Fruit fly (Drosophila melanogaster) whole organism, pupa: ENCODE measurements around the gene Klc.
A peak's percentile ranks its signal among the peaks of the same experiment; 100 is the strongest.

Source experiments
- CG10348 ChIP-seq: fragments of 200-800 bp; sonication (Bioruptor generic); IDR thresholded peaks from 2 replicates; pipeline ENCODE4 v1.3.6; 2022; ENCODE audit warnings: missing biosample characterization, missing genetic modification characterization
- CG12605 ChIP-seq: fragments of 200-800 bp; sonication (Bioruptor generic); IDR thresholded peaks from 2 replicates; pipeline ENCODE4 v1.3.6; 2022; ENCODE audit warnings: missing biosample characterization, missing genetic modification characterization
- CG13204 ChIP-seq: fragments of 200-800 bp; sonication (Bioruptor generic); optimal IDR thresholded peaks from 2 replicates; lab custom pipeline; 2018; ENCODE audit warnings: missing biosample characterization, mild to moderate bottlenecking, missing genetic modification characterization, moderate library complexity
- CG14655 ChIP-seq: fragments of 200-800 bp; sonication (Bioruptor generic); optimal IDR thresholded peaks from 3 replicates; lab custom pipeline; 2017; ENCODE audit warnings: mild to moderate bottlenecking, missing biosample characterization, missing genetic modification reagents, missing genetic modification characterization
- CG15710 ChIP-seq: fragments of 200-800 bp; sonication (Bioruptor generic); optimal IDR thresholded peaks from 2 replicates; lab custom pipeline; 2018; ENCODE audit warnings: missing biosample characterization, mild to moderate bottlenecking, missing genetic modification characterization, moderate library complexity
- CG17806 ChIP-seq: fragments of 200-800 bp; sonication (Bioruptor generic); optimal IDR thresholded peaks from 2 replicates; lab custom pipeline; 2018; ENCODE audit warnings: missing biosample characterization, mild to moderate bottlenecking, missing genetic modification characterization, moderate library complexity
- CG32121 ChIP-seq: fragments of 200-800 bp; sonication (Bioruptor generic); IDR thresholded peaks from 2 replicates; pipeline ENCODE4 v1.3.6; 2022; ENCODE audit warnings: missing biosample characterization, missing genetic modification characterization
- CG34367 ChIP-seq: fragments of 200-800 bp; sonication (Bioruptor generic); optimal IDR thresholded peaks from 2 replicates; lab custom pipeline; 2018; ENCODE audit warnings: missing biosample characterization, mild to moderate bottlenecking, missing genetic modification characterization
- CG4496 ChIP-seq: fragments of 200-800 bp; sonication (Bioruptor generic); IDR thresholded peaks from 3 replicates; pipeline ENCODE4 v1.3.6; 2022; ENCODE audit warnings: missing biosample characterization, missing genetic modification characterization
- CG8159 ChIP-seq: fragments of 200-800 bp; sonication (Bioruptor generic); optimal IDR thresholded peaks from 3 replicates; lab custom pipeline; 2018; ENCODE audit warnings: missing biosample characterization, mild to moderate bottlenecking, missing genetic modification characterization, moderate library complexity
- CG8301 ChIP-seq: fragments of 200-800 bp; sonication (Bioruptor generic); optimal IDR thresholded peaks from 2 replicates; lab custom pipeline; 2018; ENCODE audit warnings: missing biosample characterization, mild to moderate bottlenecking, missing genetic modification characterization
- CG9948 ChIP-seq: fragments of 200-800 bp; sonication (Bioruptor generic); optimal IDR thresholded peaks from 2 replicates; lab custom pipeline; 2018; ENCODE audit warnings: missing biosample characterization, mild to moderate bottlenecking, missing genetic modification characterization, moderate library complexity
- D1 ChIP-seq: fragments of 200-800 bp; sonication (Bioruptor generic); optimal IDR thresholded peaks from 2 replicates; lab custom pipeline; 2018; ENCODE audit warnings: missing biosample characterization, mild to moderate bottlenecking, missing genetic modification characterization, moderate library complexity
- EcR ChIP-seq: fragments of 200-800 bp; sonication (Bioruptor generic); optimal IDR thresholded peaks from 3 replicates; lab custom pipeline; 2019; ENCODE audit warnings: missing biosample characterization, missing genetic modification characterization, mild to moderate bottlenecking, moderate library complexity, missing genetic modification reagents
- Ets98B ChIP-seq: fragments of 200-800 bp; sonication (Bioruptor generic); IDR thresholded peaks from 2 replicates; pipeline ENCODE4 v1.3.6; 2022; ENCODE audit warnings: missing biosample characterization, missing genetic modification characterization
- Pif1A ChIP-seq: fragments of 200-800 bp; sonication (Bioruptor generic); optimal IDR thresholded peaks from 3 replicates; lab custom pipeline; 2016; ENCODE audit warnings: missing biosample characterization, missing genetic modification characterization
- Pif1B ChIP-seq: fragments of 200-800 bp; sonication (Bioruptor generic); optimal IDR thresholded peaks from 3 replicates; lab custom pipeline; 2016; ENCODE audit warnings: missing biosample characterization, missing genetic modification characterization
- Snoo ChIP-seq: fragments of 200-800 bp; sonication (Bioruptor generic); optimal IDR thresholded peaks from 3 replicates; lab custom pipeline; 2017; ENCODE audit warnings: missing biosample characterization, mild to moderate bottlenecking, missing genetic modification characterization, inconsistent platforms
- fd96Ca ChIP-seq: fragments of 200-800 bp; sonication (Bioruptor generic); IDR thresholded peaks from 3 replicates; pipeline ENCODE4 v1.3.6; 2022; ENCODE audit warnings: missing biosample characterization, missing genetic modification characterization
- gl ChIP-seq: fragments of 200-800 bp; sonication (Bioruptor generic); optimal IDR thresholded peaks from 2 replicates; lab custom pipeline; 2018; ENCODE audit warnings: missing biosample characterization, mild to moderate bottlenecking, missing genetic modification characterization
- rn ChIP-seq: fragments of 200-800 bp; sonication (Bioruptor generic); IDR thresholded peaks from 2 replicates; pipeline ENCODE4 v1.3.6; 2022; ENCODE audit warnings: missing biosample characterization, missing genetic modification characterization

Klc gene

dm6 chr3L:12749567-12750535, at the start of gene Klc, which contains the start of gene CG10984:
TSS of gene Klc (minus strand) at chr3L:12750056.
TSS of gene CG10984 (plus strand) at chr3L:12750119.
- TF ChIP-seq D1 (tag; lab: Kevin White, UChicago) (no peak), CG15710 (tag; lab: Kevin White, UChicago) (peak; percentile 80), CG10348 (GFP tag; lab: Robert Waterston, UW) (no peak), gl (tag; lab: Kevin White, UChicago) (peak; percentile 54), CG34367 (tag; lab: Kevin White, UChicago) (no peak), CG13204 (no peak), CG32121 (peak; percentile 93), EcR (no peak), Pif1B (peak; percentile 93), CG8159 (peak; percentile 87), CG17806 (tag; lab: Kevin White, UChicago) (peak; percentile 85), Snoo (peak; percentile 65), rn (GFP tag; lab: Robert Waterston, UW) (peak; percentile 84), Pif1A (GFP tag; lab: Kevin White, UChicago) (peak; percentile 90), CG8301 (tag; lab: Kevin White, UChicago) (peak; percentile 87), CG4496 (GFP tag; lab: Robert Waterston, UW) (peak; percentile 97), CG12605 (GFP tag; lab: Robert Waterston, UW) (no peak), CG9948 (peak; percentile 71), fd96Ca (no peak), Ets98B (GFP tag; lab: Robert Waterston, UW) (peak; percentile 96), CG14655 (GFP tag; lab: Kevin White, UChicago) (no peak)

dm6 chr3L:12798795-12799311, 49.0 kb upstream of the Klc start:
- TF ChIP-seq gl (tag; lab: Kevin White, UChicago) (peak; percentile 29), CG34367 (tag; lab: Kevin White, UChicago) (peak; percentile 42), CG8301 (tag; lab: Kevin White, UChicago) (peak; percentile 52), CG14655 (GFP tag; lab: Kevin White, UChicago) (peak; percentile 66), CG17806 (tag; lab: Kevin White, UChicago) (peak; percentile 18), Pif1B (no peak), CG15710 (tag; lab: Kevin White, UChicago) (peak; percentile 7), Snoo (no peak), CG12605 (GFP tag; lab: Robert Waterston, UW) (no peak), CG32121 (no peak), CG9948 (peak; percentile 17), CG8159 (peak; percentile 55), fd96Ca (0 out of 3 replicates have a peak, but pooled peaks have one; percentile 39), rn (GFP tag; lab: Robert Waterston, UW) (0 out of 2 replicates have a peak, but pooled peaks have one; percentile 5), CG13204 (peak; percentile 71), Pif1A (GFP tag; lab: Kevin White, UChicago) (no peak), Ets98B (GFP tag; lab: Robert Waterston, UW) (no peak), EcR (peak; percentile 93), D1 (tag; lab: Kevin White, UChicago) (no peak), CG4496 (GFP tag; lab: Robert Waterston, UW) (peak; percentile 21; the same call in 1 of the 3 replicates), CG10348 (GFP tag; lab: Robert Waterston, UW) (no peak)
- TF ChIP-seq, all 21 proteins: peak for 13

dm6 chr3L:12796077-12796641, 46.3 kb upstream of the Klc start:
- TF ChIP-seq Snoo: no peak
- no peak for TF ChIP-seq Pif1A (GFP tag; lab: Kevin White, UChicago)
- TF ChIP-seq gl (tag; lab: Kevin White, UChicago): no peak
- TF ChIP-seq CG8159: no peak
- TF ChIP-seq D1 (tag; lab: Kevin White, UChicago): no peak

dm6 chr3L:12794532-12794931, 44.7 kb upstream of the Klc start:
- TF ChIP-seq CG12605 (GFP tag; lab: Robert Waterston, UW): no peak
- TF ChIP-seq D1 (tag; lab: Kevin White, UChicago): no peak
- no peak for TF ChIP-seq CG8159
- TF ChIP-seq gl (tag; lab: Kevin White, UChicago): no peak
- peak; percentile 43; the same call in 1 of the 3 replicates for TF ChIP-seq CG4496 (GFP tag; lab: Robert Waterston, UW)

dm6 chr3L:12792933-12793448, 43.1 kb upstream of the Klc start:
- peak; percentile 78 for TF ChIP-seq EcR
- peak; percentile 74 for TF ChIP-seq gl (tag; lab: Kevin White, UChicago)
- TF ChIP-seq Pif1A (GFP tag; lab: Kevin White, UChicago): peak; percentile 85
- TF ChIP-seq CG12605 (GFP tag; lab: Robert Waterston, UW): peak; percentile 52
- TF ChIP-seq Pif1B: peak; percentile 82
- peak; percentile 93 for TF ChIP-seq CG15710 (tag; lab: Kevin White, UChicago)
- TF ChIP-seq fd96Ca: 0 out of 3 replicates have a peak, but pooled peaks have one; percentile 23
- 0 out of 2 replicates have a peak, but pooled peaks have one; percentile 40 for TF ChIP-seq CG10348 (GFP tag; lab: Robert Waterston, UW)
- TF ChIP-seq Snoo: peak; percentile 85
- TF ChIP-seq CG8159: peak; percentile 93
- peak; percentile 90 for TF ChIP-seq CG17806 (tag; lab: Kevin White, UChicago)
- TF ChIP-seq D1 (tag; lab: Kevin White, UChicago): peak; percentile 91
- peak; percentile 77 for TF ChIP-seq CG4496 (GFP tag; lab: Robert Waterston, UW)
- peak; percentile 42 for TF ChIP-seq CG32121
- TF ChIP-seq CG13204: peak; percentile 71
- TF ChIP-seq CG14655 (GFP tag; lab: Kevin White, UChicago): peak; percentile 80
- TF ChIP-seq CG9948: peak; percentile 90
- TF ChIP-seq CG34367 (tag; lab: Kevin White, UChicago): peak; percentile 89
- peak; percentile 61 for TF ChIP-seq Ets98B (GFP tag; lab: Robert Waterston, UW)
- TF ChIP-seq rn (GFP tag; lab: Robert Waterston, UW): no peak
- peak; percentile 84 for TF ChIP-seq CG8301 (tag; lab: Kevin White, UChicago)
